Worm (Caenorhabditis elegans) whole organism, L3 larva: Measurements from ENCODE around the gene efn-4.

Source experiments
- R02D3.7 ChIP-seq: fragments of 150-350 bp; optimal IDR thresholded peaks from 2 replicates; lab custom pipeline; 2014; ENCODE audit warnings: missing biosample characterization, missing genetic modification characterization
- ZK546.5 ChIP-seq: sonication (generic microtip); optimal IDR thresholded peaks from 2 replicates; lab custom pipeline; 2017; ENCODE audit warnings: missing biosample characterization, missing genetic modification characterization
- ama-1 ChIP-seq: fragments of 150-350 bp; optimal IDR thresholded peaks from 2 replicates; lab custom pipeline; 2018
- ceh-16 ChIP-seq: sonication (generic microtip); optimal IDR thresholded peaks from 2 replicates; lab custom pipeline; 2017; ENCODE audit warnings: missing biosample characterization, missing genetic modification characterization
- ceh-28 ChIP-seq: fragments of 150-350 bp; optimal IDR thresholded peaks from 2 replicates; lab custom pipeline; 2014; ENCODE audit warnings: missing biosample characterization, missing genetic modification reagents, missing genetic modification characterization
- ceh-82 ChIP-seq: fragments of 150-350 bp; optimal IDR thresholded peaks from 2 replicates; lab custom pipeline; 2014; ENCODE audit warnings: missing biosample characterization, missing genetic modification characterization
- ceh-9 ChIP-seq: sonication (generic microtip); optimal IDR thresholded peaks from 2 replicates; lab custom pipeline; 2018; ENCODE audit warnings: missing biosample characterization, missing genetic modification characterization
- daf-12 ChIP-seq: fragments of 150-350 bp; optimal IDR thresholded peaks from 2 replicates; lab custom pipeline; 2014; ENCODE audit warnings: missing biosample characterization, missing genetic modification reagents, missing genetic modification characterization
- egl-27 ChIP-seq: sonication (generic microtip); optimal IDR thresholded peaks from 4 replicates; lab custom pipeline; 2017; ENCODE audit warnings: missing biosample characterization, missing genetic modification reagents, missing genetic modification characterization
- egl-5 ChIP-seq: fragments of 150-350 bp; optimal IDR thresholded peaks from 2 replicates; lab custom pipeline; 2017; ENCODE audit warnings: missing biosample characterization, missing genetic modification reagents, missing genetic modification characterization, inconsistent platforms
- elt-2 ChIP-seq: sonication (generic microtip); optimal IDR thresholded peaks from 2 replicates; lab custom pipeline; 2016; ENCODE audit warnings: missing genetic modification reagents, mild to moderate bottlenecking, missing genetic modification characterization, missing compliant biosample characterization
- eor-1 ChIP-seq, 2 experiments: fragments of 150-350 bp; optimal IDR thresholded peaks; 2 replicates each; lab custom pipeline; 2014 to 2018; ENCODE audit warnings: missing biosample characterization in 2 of 2, missing genetic modification characterization in 2 of 2
- fkh-2 ChIP-seq: fragments of 150-350 bp; optimal IDR thresholded peaks from 2 replicates; lab custom pipeline; 2014; ENCODE audit warnings: missing biosample characterization, missing genetic modification reagents, missing genetic modification characterization
- jun-1 ChIP-seq: fragments of 150-350 bp; optimal IDR thresholded peaks from 2 replicates; lab custom pipeline; 2014; ENCODE audit warnings: missing biosample characterization, missing genetic modification reagents, missing genetic modification characterization
- lin-15B ChIP-seq: fragments of 150-350 bp; optimal IDR thresholded peaks from 2 replicates; lab custom pipeline; 2014; ENCODE audit warnings: missing biosample characterization, missing genetic modification characterization
- lin-39 ChIP-seq: fragments of 150-350 bp; optimal IDR thresholded peaks from 2 replicates; lab custom pipeline; 2018; ENCODE audit warnings: missing biosample characterization, missing genetic modification reagents, missing genetic modification characterization
- mdl-1 ChIP-seq: fragments of 150-350 bp; optimal IDR thresholded peaks from 2 replicates; lab custom pipeline; 2014; ENCODE audit warnings: missing biosample characterization, missing genetic modification characterization
- mml-1 ChIP-seq: fragments of 150-350 bp; sonication (generic microtip); optimal IDR thresholded peaks from 3 replicates; lab custom pipeline; 2014; ENCODE audit warnings: missing biosample characterization, missing genetic modification characterization
- nhr-11 ChIP-seq: fragments of 150-350 bp; optimal IDR thresholded peaks from 2 replicates; lab custom pipeline; 2014; ENCODE audit warnings: missing biosample characterization, missing genetic modification characterization
- nhr-12 ChIP-seq: fragments of 150-350 bp; optimal IDR thresholded peaks from 2 replicates; lab custom pipeline; 2014; ENCODE audit warnings: missing biosample characterization, missing genetic modification characterization
- nhr-23 ChIP-seq: fragments of 150-350 bp; optimal IDR thresholded peaks from 2 replicates; lab custom pipeline; 2014; ENCODE audit warnings: missing biosample characterization, missing genetic modification reagents, missing genetic modification characterization
- nhr-25 ChIP-seq: sonication (generic microtip); optimal IDR thresholded peaks from 2 replicates; lab custom pipeline; 2017; ENCODE audit warnings: missing biosample characterization, missing genetic modification characterization
- nhr-43 ChIP-seq: sonication (generic microtip); optimal IDR thresholded peaks from 2 replicates; lab custom pipeline; 2016; ENCODE audit warnings: mild to moderate bottlenecking, missing genetic modification characterization, missing compliant biosample characterization; ENCODE audit not compliant: poor library complexity, severe bottlenecking
- nhr-76 ChIP-seq: fragments of 150-350 bp; sonication (generic microtip); optimal IDR thresholded peaks from 5 replicates; lab custom pipeline; 2014; ENCODE audit warnings: missing biosample characterization, missing genetic modification characterization
- pqm-1 ChIP-seq: fragments of 150-350 bp; optimal IDR thresholded peaks from 2 replicates; lab custom pipeline; 2017; ENCODE audit warnings: missing biosample characterization, missing genetic modification characterization, inconsistent platforms
- tbx-2 ChIP-seq: sonication (generic microtip); optimal IDR thresholded peaks from 2 replicates; lab custom pipeline; 2016; ENCODE audit warnings: mild to moderate bottlenecking, missing genetic modification characterization, missing compliant biosample characterization
- unc-39 ChIP-seq: sonication (generic microtip); optimal IDR thresholded peaks from 4 replicates; lab custom pipeline; 2017; ENCODE audit warnings: missing biosample characterization, missing genetic modification characterization
- unc-62 ChIP-seq: fragments of 150-350 bp; sonication (generic microtip); optimal IDR thresholded peaks from 4 replicates; lab custom pipeline; 2014; ENCODE audit warnings: missing biosample characterization, missing genetic modification reagents, missing genetic modification characterization
- zag-1 ChIP-seq: fragments of 150-350 bp; optimal IDR thresholded peaks from 2 replicates; lab custom pipeline; 2014; ENCODE audit warnings: missing biosample characterization, missing genetic modification characterization
- ztf-11 ChIP-seq: fragments of 150-350 bp; optimal IDR thresholded peaks from 2 replicates; lab custom pipeline; 2014; ENCODE audit warnings: missing biosample characterization, missing genetic modification characterization
- ztf-4 ChIP-seq: fragments of 150-350 bp; optimal IDR thresholded peaks from 2 replicates; lab custom pipeline; 2014; ENCODE audit warnings: missing biosample characterization, missing genetic modification characterization

efn-4 gene

DNA sequence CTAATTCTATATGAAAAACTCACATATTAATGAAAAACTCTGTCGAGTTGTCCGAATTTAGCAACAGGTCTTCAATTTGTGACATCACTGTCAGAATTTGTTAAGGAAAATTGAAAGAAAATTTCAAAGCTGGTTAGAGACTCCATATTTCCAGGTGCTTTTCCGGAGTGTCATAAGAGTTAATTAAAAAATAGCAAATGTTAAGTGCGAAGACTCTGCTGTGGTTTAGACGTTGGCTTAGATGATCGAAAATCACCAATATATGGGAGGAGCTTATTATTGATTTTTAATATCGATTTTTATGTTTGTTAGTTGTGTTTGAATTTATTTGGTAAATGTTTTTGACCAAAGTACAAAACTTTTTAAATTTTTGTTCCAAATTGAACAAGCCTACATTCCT is 28.7 kb downstream of the efn-4 start, which contains the start of gene C18H7.12:
C18H7.12 (minus strand) TSS at position 101 of the 400 bp plus-strand sequence.
- TF ChIP-seq daf-12 (tag; lab: Kevin White, UChicago) = no peak
- no peak for TF ChIP-seq egl-5
- TF ChIP-seq nhr-25 (tag; lab: Kevin White, UChicago) = no peak
- peak; percentile 13 for TF ChIP-seq ceh-28

DNA sequence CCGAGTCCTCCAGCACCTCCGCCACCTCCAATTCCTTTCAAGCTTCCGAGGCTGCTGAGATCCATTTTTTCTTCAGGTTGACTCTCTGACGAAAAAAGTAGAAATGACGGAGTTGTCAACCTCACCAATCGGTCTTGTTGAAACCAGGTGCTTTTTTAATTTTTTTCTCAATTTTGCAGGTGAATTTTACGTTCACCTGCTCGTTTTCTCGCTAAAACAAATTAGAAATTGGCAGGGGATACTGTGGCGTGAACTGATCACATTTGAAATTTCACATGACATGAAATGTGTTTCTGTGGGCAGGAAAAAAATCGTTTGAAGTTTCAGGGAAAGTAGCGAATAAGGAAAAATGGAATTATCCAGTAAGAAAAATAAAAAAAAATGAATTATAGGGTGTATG is 33.3 kb downstream of the efn-4 start, which contains the start of gene C18H7.6:
C18H7.6 (minus strand) TSS at position 104 of the 400 bp plus-strand sequence.
- TF ChIP-seq ZK546.5 (tag; lab: Kevin White, UChicago) (no peak), nhr-11 (no peak), egl-5 (no peak), eor-1 (tag; optimal IDR thresholded peaks at IDR 0.05; lab: Kevin White, UChicago) (no peak), mdl-1 (no peak), ceh-82 (tag; lab: Kevin White, UChicago) (no peak), daf-12 (tag; lab: Kevin White, UChicago) (no peak), ceh-16 (tag; lab: Kevin White, UChicago) (no peak), zag-1 (tag; lab: Kevin White, UChicago) (no peak), elt-2 (tag; lab: Kevin White, UChicago) (no peak), ceh-28 (no peak), unc-62 (GFP tag; lab: Kevin White, UChicago) (no peak), nhr-43 (tag; lab: Kevin White, UChicago) (no peak), ztf-4 (tag; lab: Kevin White, UChicago) (no peak)

DNA sequence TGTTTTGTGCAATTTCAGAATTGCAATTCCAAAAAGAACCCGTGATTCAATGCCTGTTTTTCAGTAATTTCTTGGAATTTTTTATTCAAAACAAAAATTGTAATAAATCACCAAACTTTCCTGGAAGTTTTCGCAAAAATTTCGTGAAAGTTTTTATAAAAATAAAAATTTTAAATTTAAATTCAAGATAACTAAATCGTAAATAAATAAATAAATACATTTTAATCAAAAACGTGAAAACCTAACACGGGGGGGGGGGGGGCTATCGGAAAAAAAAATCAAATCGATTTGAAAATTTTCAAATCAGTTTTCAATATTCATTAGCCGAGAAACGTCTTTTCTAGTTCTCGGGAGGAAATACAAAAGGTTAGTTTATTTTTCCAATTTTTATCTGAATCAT is 34.0 kb downstream of the efn-4 start, which contains the start of gene C18H7.4:
C18H7.4 (plus strand) TSS at position 301 of the 400 bp plus-strand sequence.
- TF ChIP-seq egl-5 = no peak
- no peak for TF ChIP-seq ztf-11 (tag; lab: Kevin White, UChicago)

DNA sequence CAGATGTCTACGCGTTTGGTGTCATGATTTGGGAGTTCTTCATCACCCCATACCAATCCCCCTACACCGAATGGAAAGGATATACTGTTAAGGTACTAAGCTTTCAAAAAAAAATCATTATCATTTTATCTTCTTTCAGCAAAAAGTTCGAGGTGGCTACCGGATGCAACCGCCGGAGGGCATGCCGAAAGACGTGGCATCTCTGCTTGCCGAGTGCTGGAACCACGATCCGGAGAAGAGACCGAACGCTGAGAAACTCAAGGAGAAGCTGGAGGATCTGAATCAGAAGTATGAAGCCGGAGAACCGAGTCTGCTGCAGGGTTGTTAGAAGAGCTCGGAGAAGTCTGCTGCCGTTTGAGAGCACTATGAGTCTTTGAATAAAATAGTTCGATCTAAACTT is 35.8 kb downstream of the efn-4 start:
- TF ChIP-seq lin-15B (no peak), ceh-9 (no peak), unc-62 (GFP tag; lab: Kevin White, UChicago) (no peak), nhr-43 (tag; lab: Kevin White, UChicago) (no peak), lin-39 (no peak)
- TF ChIP-seq, all 47 proteins: peak for 0

DNA sequence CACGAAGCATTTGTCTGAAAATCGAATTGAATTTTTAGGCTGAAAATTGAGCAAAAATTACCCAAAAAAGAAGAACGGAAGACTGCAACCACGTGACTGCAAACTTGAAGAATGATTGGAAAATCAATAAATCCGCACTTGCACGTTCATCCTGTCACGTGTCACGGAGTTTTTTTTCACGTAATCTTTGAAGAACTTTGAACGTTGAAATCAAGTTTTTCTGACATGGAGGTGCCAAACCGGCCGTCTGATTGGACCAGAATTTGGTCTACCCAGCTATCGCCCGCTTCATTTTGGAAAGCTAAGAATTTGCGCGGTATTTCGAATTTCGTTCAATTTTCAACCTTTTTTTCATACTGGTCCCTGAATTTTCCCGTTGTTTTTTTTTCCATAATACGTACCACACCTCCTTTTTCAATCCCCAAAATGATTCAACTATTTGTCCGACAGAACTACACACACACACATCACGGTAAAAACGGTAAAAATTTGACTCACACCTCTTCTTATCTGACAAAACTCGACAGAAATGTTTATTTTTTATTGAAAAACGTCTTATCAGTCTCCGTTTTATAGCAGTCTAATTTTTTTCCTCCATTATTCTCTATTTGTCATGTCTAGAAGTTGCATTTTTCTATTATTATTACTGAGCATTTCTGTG is 37.4 kb downstream of the efn-4 start, which contains the start of the genes C18H7.7 and C18H7.11:
C18H7.7 (minus strand) TSS at position 101 of the 661 bp plus-strand sequence.
C18H7.11 (plus strand) TSS at position 611 of the 661 bp plus-strand sequence.
- no peak for TF ChIP-seq R02D3.7 (tag; lab: Kevin White, UChicago)
- peak; percentile 19 for TF ChIP-seq pqm-1 (tag; lab: Kevin White, UChicago)

DNA sequence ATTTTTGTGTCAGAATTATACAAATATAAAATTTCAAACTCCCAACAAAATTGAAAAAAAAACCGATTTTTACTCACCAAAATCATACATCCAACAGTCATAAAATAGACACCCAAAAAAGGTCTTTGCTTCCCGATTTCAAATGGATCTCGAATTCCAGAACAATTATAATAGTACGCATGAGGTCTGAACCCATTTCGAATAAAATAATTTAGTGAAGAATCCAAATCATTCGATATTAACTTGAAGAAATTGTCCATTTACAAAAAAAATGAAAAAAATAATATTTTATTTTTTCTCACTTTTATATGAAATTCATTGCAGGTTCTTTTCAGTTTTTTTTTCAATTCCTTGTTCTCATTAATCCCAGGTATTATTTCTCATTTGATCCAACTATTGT is 42.6 kb downstream of the efn-4 start, which contains the start of gene srt-59:
srt-59 (minus strand) TSS at position 101 of the 400 bp plus-strand sequence.
- no peak for TF ChIP-seq eor-1 (tag; optimal IDR thresholded peaks at IDR 0.05; lab: Kevin White, UChicago)
- no peak for TF ChIP-seq elt-2 (tag; lab: Kevin White, UChicago)

DNA sequence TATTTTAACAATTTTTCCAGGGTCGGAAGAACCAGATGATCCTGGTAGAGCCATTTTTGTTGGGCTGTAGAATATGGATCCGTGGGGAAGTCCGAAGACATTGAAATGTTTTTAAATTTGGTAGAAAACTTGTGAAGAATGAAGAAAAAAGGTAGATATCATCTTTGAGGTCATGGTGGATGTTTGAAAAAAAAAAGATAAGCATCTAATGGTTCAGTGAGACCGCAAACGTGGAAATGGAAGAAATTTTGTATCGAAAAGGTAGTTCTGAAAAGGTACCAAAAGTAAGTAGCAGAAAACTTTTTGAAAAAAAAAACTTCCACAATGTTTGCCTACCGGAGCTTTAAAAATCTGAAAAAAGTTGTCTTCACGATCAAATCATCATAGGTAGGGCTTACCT is 44.5 kb downstream of the efn-4 start, which contains the start of gene prmt-4:
prmt-4 (minus strand) TSS at position 101 of the 400 bp plus-strand sequence.
- TF ChIP-seq nhr-12 (tag; lab: Kevin White, UChicago) = no peak
- no peak for TF ChIP-seq tbx-2 (tag; lab: Kevin White, UChicago)
- TF ChIP-seq fkh-2 (tag; lab: Kevin White, UChicago) = no peak
- TF ChIP-seq lin-39 = no peak
- TF ChIP-seq ceh-28 = no peak
- TF ChIP-seq zag-1 (tag; lab: Kevin White, UChicago) = no peak
- TF ChIP-seq unc-39 = no peak
- TF ChIP-seq nhr-76 (tag; lab: Kevin White, UChicago) = no peak
- no peak for TF ChIP-seq nhr-23 (tag; lab: Kevin White, UChicago)
- TF ChIP-seq egl-27 = no peak
- no peak for TF ChIP-seq elt-2 (tag; lab: Kevin White, UChicago)
- TF ChIP-seq ama-1 (lab: Kevin White, UChicago) = no peak
- no peak for TF ChIP-seq jun-1
- no peak for TF ChIP-seq eor-1 (tag; optimal IDR thresholded peaks at IDR 0.05; lab: Kevin White, UChicago)
- no peak for TF ChIP-seq nhr-43 (tag; lab: Kevin White, UChicago)
- no peak for TF ChIP-seq egl-5
- TF ChIP-seq mml-1 = no peak
- TF ChIP-seq ceh-82 (tag; lab: Kevin White, UChicago) = no peak
